Worm (Caenorhabditis elegans) whole organism, L2 larva: Measurements from ENCODE around the gene irld-38.

Experiments used
- aly-2 ChIP-seq: fragments of 150-350 bp; optimal IDR thresholded peaks from 2 replicates; lab custom pipeline; 2014; ENCODE audit warnings: missing biosample characterization, missing genetic modification characterization
- egl-27 ChIP-seq: sonication (generic microtip); optimal IDR thresholded peaks from 3 replicates; lab custom pipeline; 2017; ENCODE audit warnings: missing biosample characterization, missing genetic modification reagents, missing genetic modification characterization
- elt-3 ChIP-seq: sonication (generic microtip); optimal IDR thresholded peaks from 2 replicates; lab custom pipeline; 2017; ENCODE audit warnings: missing biosample characterization, missing genetic modification characterization
- lin-39 ChIP-seq: fragments of 150-350 bp; optimal IDR thresholded peaks from 2 replicates; lab custom pipeline; 2014; ENCODE audit warnings: missing biosample characterization, missing genetic modification reagents, missing genetic modification characterization
- nhr-10 ChIP-seq: sonication (generic microtip); optimal IDR thresholded peaks from 2 replicates; lab custom pipeline; 2017; ENCODE audit warnings: missing biosample characterization, missing genetic modification characterization
- nhr-11 ChIP-seq: fragments of 150-350 bp; optimal IDR thresholded peaks from 2 replicates; lab custom pipeline; 2014; ENCODE audit warnings: missing biosample characterization, missing genetic modification characterization

DNA sequence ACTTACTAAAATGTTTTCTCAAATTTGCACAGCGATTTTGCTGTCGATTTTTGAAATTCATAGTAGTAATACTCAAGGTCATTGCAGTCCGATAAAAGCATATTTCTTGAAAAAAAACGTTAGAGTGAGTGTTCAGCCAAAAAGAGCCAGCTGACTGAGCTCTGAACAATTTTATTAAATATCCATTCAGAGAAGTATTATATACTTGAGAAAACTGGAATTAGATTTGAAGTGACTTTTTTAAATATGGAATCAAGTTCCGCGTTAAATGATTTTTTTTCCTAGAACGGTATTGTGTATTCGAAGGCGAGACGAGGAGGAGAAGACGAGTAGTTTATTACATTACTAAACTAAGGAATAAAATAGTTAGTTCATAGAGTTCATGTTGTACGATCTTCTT is 40.8 kb downstream of the irld-38 start, which contains the start of gene srw-121:
- TF ChIP-seq lin-39 (tag; lab: Kevin White, UChicago) (no peak), egl-27 (tag; lab: Kevin White, UChicago) (no peak), nhr-11 (no peak), nhr-10 (tag; lab: Kevin White, UChicago) (no peak), aly-2 (no peak), elt-3 (no peak)
